Fruit fly (Drosophila melanogaster) whole organism, wandering third instar larva: Measurements from ENCODE around the gene Hrs.
A peak's percentile ranks its signal among the peaks of the same experiment; 100 is the strongest.

ENCODE experiments used
- Abd-B ChIP-seq: fragments of >200 bp; optimal IDR thresholded peaks from 2 replicates; lab custom pipeline; 2017; ENCODE audit warnings: missing biosample characterization, missing genetic modification characterization
- CG32264 ChIP-seq: fragments of 200-800 bp; sonication (Bioruptor generic); optimal IDR thresholded peaks from 2 replicates; lab custom pipeline; 2016; ENCODE audit warnings: missing biosample characterization, missing genetic modification characterization
- CG9705 ChIP-seq: fragments of 200-800 bp; sonication (Bioruptor generic); optimal IDR thresholded peaks from 2 replicates; lab custom pipeline; 2018; ENCODE audit warnings: missing biosample characterization, mild to moderate bottlenecking, missing genetic modification characterization
- GATAd ChIP-seq: sonication (Bioruptor generic); optimal IDR thresholded peaks from 2 replicates; lab custom pipeline; 2016; ENCODE audit warnings: missing biosample characterization, missing genetic modification characterization
- HLH106 ChIP-seq: fragments of 200-800 bp; optimal IDR thresholded peaks from 3 replicates; lab custom pipeline; 2019; ENCODE audit warnings: missing biosample characterization, mild to moderate bottlenecking, missing genetic modification characterization, moderate library complexity
- Hnf4 ChIP-seq: fragments of 200-800 bp; sonication (Bioruptor generic); optimal IDR thresholded peaks from 2 replicates; lab custom pipeline; 2016; ENCODE audit warnings: missing biosample characterization, mild to moderate bottlenecking, missing genetic modification characterization
- Hr83 ChIP-seq: fragments of 200-300 bp; sonication (Bioruptor generic); optimal IDR thresholded peaks from 2 replicates; lab custom pipeline; 2016; ENCODE audit warnings: missing biosample characterization, mild to moderate bottlenecking, missing genetic modification characterization, moderate library complexity; ENCODE audit not compliant: poor library complexity, severe bottlenecking
- Myc ChIP-seq: fragments of >200 bp; optimal IDR thresholded peaks from 2 replicates; lab custom pipeline; 2017
- N ChIP-seq: fragments of >200 bp; optimal IDR thresholded peaks from 2 replicates; lab custom pipeline; 2018; ENCODE audit warnings: missing biosample characterization, missing external identifiers, missing genetic modification characterization
- OdsH ChIP-seq: fragments of 200-800 bp; sonication (Bioruptor generic); optimal IDR thresholded peaks from 2 replicates; lab custom pipeline; 2016; ENCODE audit warnings: missing biosample characterization, mild to moderate bottlenecking, missing genetic modification characterization
- Rel ChIP-seq, 2 experiments: fragments of 200-800 bp; sonication (Bioruptor generic) in 1 of 2; optimal IDR thresholded peaks; 2 replicates in 1 of 2; 3 replicates in 1 of 2; lab custom pipeline; 2016 to 2019; ENCODE audit warnings: mild to moderate bottlenecking in 2 of 2, missing biosample characterization in 2 of 2, missing genetic modification characterization in 2 of 2, moderate library complexity in 1 of 2
- Sp1 ChIP-seq: fragments of 200-800 bp; sonication (Bioruptor generic); optimal IDR thresholded peaks from 3 replicates; lab custom pipeline; 2019; ENCODE audit warnings: missing biosample characterization, mild to moderate bottlenecking, missing genetic modification characterization, moderate library complexity
- Vsx2 ChIP-seq: fragments of 200-300, 225-300 bp; sonication (Bioruptor generic); optimal IDR thresholded peaks from 2 replicates; lab custom pipeline; 2018; ENCODE audit warnings: missing biosample characterization, missing genetic modification characterization; ENCODE audit not compliant: partially characterized antibody
- br ChIP-seq: fragments of 200-800 bp; sonication (Bioruptor generic); optimal IDR thresholded peaks from 2 replicates; lab custom pipeline; 2016; ENCODE audit warnings: missing biosample characterization, missing genetic modification characterization
- brk ChIP-seq: fragments of 200-800 bp; sonication (Bioruptor generic); optimal IDR thresholded peaks from 2 replicates; lab custom pipeline; 2016; ENCODE audit warnings: missing biosample characterization, mild to moderate bottlenecking, missing genetic modification characterization
- dl ChIP-seq, 2 experiments: fragments of 175-275, 200-275 bp in 1 of 2; fragments of 200-275 bp in 1 of 2; sonication (Bioruptor generic); optimal IDR thresholded peaks; lab custom pipeline; 2018; ENCODE audit warnings: mild to moderate bottlenecking in 2 of 2, missing biosample characterization in 2 of 2, missing genetic modification characterization in 2 of 2, moderate library complexity in 2 of 2; ENCODE audit not compliant: partially characterized antibody in 2 of 2, insufficient read depth in 1 of 2
- dmrt93B ChIP-seq: fragments of 200-800 bp; sonication (Bioruptor generic); optimal IDR thresholded peaks from 2 replicates; lab custom pipeline; 2018; ENCODE audit warnings: missing biosample characterization, mild to moderate bottlenecking, missing genetic modification characterization
- ey ChIP-seq: fragments of 200-800 bp; sonication (Bioruptor generic); optimal IDR thresholded peaks from 2 replicates; lab custom pipeline; 2016; ENCODE audit warnings: missing biosample characterization, missing genetic modification characterization
- foxo ChIP-seq, 2 experiments: fragments of 200-800 bp; sonication (Bioruptor generic); optimal IDR thresholded peaks; 2 replicates in 1 of 2; 3 replicates in 1 of 2; lab custom pipeline; 2016 to 2017; ENCODE audit warnings: missing biosample characterization in 2 of 2, missing genetic modification characterization in 2 of 2
- fru ChIP-seq: fragments of 200-800 bp; sonication (Bioruptor generic); optimal IDR thresholded peaks from 3 replicates; lab custom pipeline; 2016; ENCODE audit warnings: missing biosample characterization, mild to moderate bottlenecking, missing genetic modification characterization
- h ChIP-seq: fragments of 200-800 bp; sonication (Bioruptor generic); optimal IDR thresholded peaks from 3 replicates; lab custom pipeline; 2016; ENCODE audit warnings: missing biosample characterization, mild to moderate bottlenecking, missing genetic modification characterization
- jim ChIP-seq: fragments of 175-275, 200-325 bp; sonication (Bioruptor generic); optimal IDR thresholded peaks from 2 replicates; lab custom pipeline; 2016; ENCODE audit warnings: missing biosample characterization, mild to moderate bottlenecking, missing genetic modification characterization
- lola ChIP-seq: fragments of >200 bp; optimal IDR thresholded peaks from 2 replicates; lab custom pipeline; 2017; ENCODE audit warnings: missing biosample characterization, missing genetic modification characterization
- pan ChIP-seq: fragments of >200 bp; optimal IDR thresholded peaks from 2 replicates; lab custom pipeline; 2017
- psq ChIP-seq: fragments of 200-800 bp; sonication (Bioruptor generic); optimal IDR thresholded peaks from 3 replicates; lab custom pipeline; 2017; ENCODE audit warnings: missing biosample characterization, mild to moderate bottlenecking, missing genetic modification characterization, moderate library complexity
- rgr ChIP-seq: fragments of 200-800 bp; sonication (Bioruptor generic); optimal IDR thresholded peaks from 3 replicates; lab custom pipeline; 2016; ENCODE audit warnings: missing biosample characterization, mild to moderate bottlenecking, missing genetic modification characterization
- sage ChIP-seq: fragments of 200-800 bp; sonication (Bioruptor generic); optimal IDR thresholded peaks from 2 replicates; lab custom pipeline; 2016; ENCODE audit warnings: missing biosample characterization, mild to moderate bottlenecking, missing genetic modification characterization
- sv ChIP-seq: fragments of 200-800 bp; sonication (Bioruptor generic); optimal IDR thresholded peaks from 3 replicates; lab custom pipeline; 2016; ENCODE audit warnings: missing biosample characterization, missing genetic modification characterization
- tai ChIP-seq: sonication (Bioruptor generic); optimal IDR thresholded peaks from 2 replicates; lab custom pipeline; 2016; ENCODE audit warnings: missing biosample characterization, missing genetic modification characterization
- woc ChIP-seq: sonication (Bioruptor generic); optimal IDR thresholded peaks from 2 replicates; lab custom pipeline; 2016; ENCODE audit warnings: missing biosample characterization, mild to moderate bottlenecking, missing genetic modification characterization

The Hrs gene

dm6 chr2L:2727812-2728211 is 12.0 kb upstream of the Hrs start:
- TF ChIP-seq sage (GFP tag; lab: Kevin White, UChicago) = no peak
- TF ChIP-seq ey (GFP tag; lab: Kevin White, UChicago) = no peak
- TF ChIP-seq pan = no peak
- no peak for TF ChIP-seq fru (GFP tag; lab: Kevin White, UChicago)
- TF ChIP-seq Hr83 = no peak
- no peak for TF ChIP-seq dmrt93B (GFP tag; lab: Kevin White, UChicago)
- no peak for TF ChIP-seq brk (GFP tag; lab: Kevin White, UChicago)
- TF ChIP-seq Myc (lab: Kevin White, UChicago) = no peak
- no peak for TF ChIP-seq Vsx2 (GFP tag; lab: Kevin White, UChicago)
- no peak for TF ChIP-seq HLH106 (tag; lab: Kevin White, UChicago)

dm6 chr2L:2728577-2728976 is 11.2 kb upstream of the Hrs start:
- TF ChIP-seq Sp1 (GFP tag; lab: Kevin White, UChicago) (no peak), brk (GFP tag; lab: Kevin White, UChicago) (no peak), woc (GFP tag; lab: Kevin White, UChicago) (no peak), dmrt93B (GFP tag; lab: Kevin White, UChicago) (no peak)

- TF ChIP-seq Hnf4 (GFP tag; lab: Kevin White, UChicago) (no peak), brk (GFP tag; lab: Kevin White, UChicago) (no peak), Myc (lab: Kevin White, UChicago) (no peak), woc (GFP tag; lab: Kevin White, UChicago) (no peak), tai (GFP tag; lab: Kevin White, UChicago) (no peak), HLH106 (tag; lab: Kevin White, UChicago) (no peak), rgr (GFP tag; lab: Kevin White, UChicago) (no peak), Vsx2 (GFP tag; lab: Kevin White, UChicago) (no peak), br (GFP tag; lab: Kevin White, UChicago) (no peak), GATAd (GFP tag; lab: Kevin White, UChicago) (no peak), lola (GFP tag; lab: Kevin White, UChicago) (no peak), Hr83 (no peak), Sp1 (GFP tag; lab: Kevin White, UChicago) (no peak), CG9705 (GFP tag; lab: Kevin White, UChicago) (no peak), CG32264 (GFP tag; lab: Kevin White, UChicago) (no peak)
- TF ChIP-seq, all 38 proteins: peak for 0
These were observed 9.9 kb upstream of the Hrs start for dm6 chr2L:2729882-2730281.

dm6 chr2L:2730756-2731155 is 9.0 kb upstream of the Hrs start:
- TF ChIP-seq Abd-B (no peak), fru (GFP tag; lab: Kevin White, UChicago) (no peak), N (GFP tag; lab: Kevin White, UChicago) (no peak), jim (GFP tag; lab: Kevin White, UChicago) (no peak), foxo (GFP tag; optimal IDR thresholded peaks at IDR 0.05; lab: Kevin White, UChicago) (no peak), rgr (GFP tag; lab: Kevin White, UChicago) (no peak), sv (GFP tag; lab: Kevin White, UChicago) (no peak), pan (no peak), psq (GFP tag; lab: Kevin White, UChicago) (no peak), dmrt93B (GFP tag; lab: Kevin White, UChicago) (no peak), OdsH (GFP tag; lab: Kevin White, UChicago) (no peak), lola (GFP tag; lab: Kevin White, UChicago) (no peak), Rel (GFP tag; optimal IDR thresholded peaks at IDR 0.05; lab: Kevin White, UChicago) (no peak), Rel (tag; optimal IDR thresholded peaks at IDR 0.05; lab: Kevin White, UChicago) (no peak)
- TF ChIP-seq, all 38 proteins: peak for 0

- TF ChIP-seq dl (GFP tag; optimal IDR thresholded peaks at IDR 0.05; lab: Kevin White, UChicago; ENCODE audit: insufficient read depth in 1 of 2, partially characterized antibody in 2 of 2) (no peak), rgr (GFP tag; lab: Kevin White, UChicago) (peak; percentile 31), foxo (GFP tag; optimal IDR thresholded peaks at IDR 0.05; lab: Kevin White, UChicago) (peak in 1 of 2 experiments; percentile 40), CG9705 (GFP tag; lab: Kevin White, UChicago) (no peak), ey (GFP tag; lab: Kevin White, UChicago) (peak; percentile 11), brk (GFP tag; lab: Kevin White, UChicago) (no peak), fru (GFP tag; lab: Kevin White, UChicago) (peak; percentile 35), OdsH (GFP tag; lab: Kevin White, UChicago) (peak; percentile 39), HLH106 (tag; lab: Kevin White, UChicago) (no peak), h (GFP tag; lab: Kevin White, UChicago) (peak; percentile 36), CG32264 (GFP tag; lab: Kevin White, UChicago) (no peak)
These were observed 8.2 kb upstream of the Hrs start for dm6 chr2L:2731370-2732138.
